Fruit fly (Drosophila melanogaster) whole organism, prepupa: ENCODE results near the gene Ctr1B.
A peak's percentile ranks its signal among the peaks of the same experiment; 100 is the strongest.

ENCODE experiments used
- CG10631 ChIP-seq: fragments of 200-800 bp; sonication (Bioruptor generic); optimal IDR thresholded peaks from 2 replicates; lab custom pipeline; 2016; ENCODE audit warnings: missing biosample characterization, missing genetic modification characterization
- CG10669 ChIP-seq: fragments of 200-800 bp; sonication (Bioruptor generic); optimal IDR thresholded peaks from 3 replicates; lab custom pipeline; 2018; ENCODE audit warnings: missing biosample characterization, mild to moderate bottlenecking, missing genetic modification characterization, moderate library complexity
- CG11294 ChIP-seq: fragments of 200-800 bp; sonication (Bioruptor generic); IDR thresholded peaks from 2 replicates; pipeline ENCODE4 v1.3.6; 2022; ENCODE audit warnings: missing biosample characterization, missing genetic modification characterization
- CG15336 ChIP-seq: fragments of 200-800 bp; sonication (Bioruptor generic); IDR thresholded peaks from 2 replicates; pipeline ENCODE4 v1.3.6; 2022; ENCODE audit warnings: missing biosample characterization, missing genetic modification characterization
- CG3919 ChIP-seq: fragments of 200-800 bp; sonication (Bioruptor generic); optimal IDR thresholded peaks from 3 replicates; lab custom pipeline; 2016; ENCODE audit warnings: missing biosample characterization, missing genetic modification characterization
- CG4318 ChIP-seq: fragments of 200-800 bp; sonication (Bioruptor generic); optimal IDR thresholded peaks from 3 replicates; lab custom pipeline; 2017; ENCODE audit warnings: missing biosample characterization, mild to moderate bottlenecking, missing genetic modification characterization
- CG6163 ChIP-seq: fragments of 200-800 bp; sonication (Bioruptor generic); IDR thresholded peaks from 3 replicates; pipeline ENCODE4 v1.3.6; 2022; ENCODE audit warnings: missing biosample characterization, missing genetic modification characterization
- CG9139 ChIP-seq: fragments of 200-800 bp; sonication (Bioruptor generic); optimal IDR thresholded peaks from 3 replicates; lab custom pipeline; 2017; ENCODE audit warnings: missing biosample characterization, mild to moderate bottlenecking, missing genetic modification characterization
- Eip78C ChIP-seq: fragments of 200-800 bp; sonication (Bioruptor generic); peaks from one replicate; lab custom pipeline; 2016; ENCODE audit warnings: missing biosample characterization, missing genetic modification characterization
- Ets21C ChIP-seq: fragments of 200-800 bp; sonication (Bioruptor generic); optimal IDR thresholded peaks from 3 replicates; lab custom pipeline; 2016; ENCODE audit warnings: missing biosample characterization, missing genetic modification characterization
- Gug ChIP-seq: fragments of 200-800 bp; sonication (Bioruptor generic); IDR thresholded peaks from 2 replicates; pipeline ENCODE4 v1.3.6; 2022; ENCODE audit warnings: missing biosample characterization, missing genetic modification characterization
- Hr4 ChIP-seq: fragments of 200-800 bp; sonication (Bioruptor generic); optimal IDR thresholded peaks from 3 replicates; lab custom pipeline; 2016; ENCODE audit warnings: missing biosample characterization, missing genetic modification characterization
- Sox102F ChIP-seq: fragments of 200-800 bp; sonication (Bioruptor generic); optimal IDR thresholded peaks from 2 replicates; lab custom pipeline; 2016; ENCODE audit warnings: missing biosample characterization, mild to moderate bottlenecking, missing genetic modification characterization
- acj6 ChIP-seq: fragments of 200-800 bp; sonication (Bioruptor generic); optimal IDR thresholded peaks from 3 replicates; lab custom pipeline; 2016; ENCODE audit warnings: missing biosample characterization, missing genetic modification characterization
- dsx ChIP-seq: fragments of 200-800 bp; optimal IDR thresholded peaks from 3 replicates; lab custom pipeline; 2019; ENCODE audit warnings: missing biosample characterization, mild to moderate bottlenecking, missing genetic modification characterization, moderate library complexity; ENCODE audit not compliant: poor library complexity, severe bottlenecking
- fd59A ChIP-seq: fragments of 200-800 bp; sonication (Bioruptor generic); optimal IDR thresholded peaks from 2 replicates; lab custom pipeline; 2017; ENCODE audit warnings: missing biosample characterization, mild to moderate bottlenecking, missing genetic modification characterization, missing genetic modification reagents
- pdm3 ChIP-seq: fragments of 200-800 bp; sonication (Bioruptor generic); optimal IDR thresholded peaks from 3 replicates; lab custom pipeline; 2016; ENCODE audit warnings: missing biosample characterization, missing genetic modification characterization
- spab ChIP-seq: fragments of 200-800 bp; sonication (Bioruptor generic); optimal IDR thresholded peaks from 2 replicates; lab custom pipeline; 2017; ENCODE audit warnings: missing biosample characterization, mild to moderate bottlenecking, missing genetic modification characterization, missing genetic modification reagents
- svp ChIP-seq: fragments of 200-800 bp; sonication (Bioruptor generic); peaks from one replicate; lab custom pipeline; 2016; ENCODE audit warnings: missing biosample characterization, missing genetic modification characterization
- topi ChIP-seq: fragments of 200-800 bp; sonication (Bioruptor generic); optimal IDR thresholded peaks from 3 replicates; lab custom pipeline; 2016; ENCODE audit warnings: missing biosample characterization, missing genetic modification characterization

Gene Ctr1B

DNA sequence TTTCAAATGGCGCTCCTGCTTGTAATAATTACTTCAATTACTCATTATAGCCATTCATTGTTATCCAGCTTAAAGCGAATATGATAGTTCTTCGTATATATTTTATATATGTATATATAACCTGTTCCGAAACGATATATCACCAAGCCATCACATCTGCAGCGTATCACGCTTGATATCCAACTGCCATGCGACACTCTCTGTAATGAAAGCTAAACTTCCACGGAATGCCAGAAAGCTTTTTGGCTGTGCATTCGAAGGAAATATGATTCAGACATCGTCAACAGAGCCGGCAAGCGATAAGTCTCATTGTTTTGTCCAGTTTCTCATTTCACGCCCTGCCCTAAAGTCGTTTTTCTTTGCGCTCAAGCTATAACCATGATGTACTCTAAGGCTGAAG lies 40.6 kb downstream of the Ctr1B start:
- TF ChIP-seq Sox102F (GFP tag; lab: Kevin White, UChicago) (no peak), Eip78C (GFP tag; lab: Kevin White, UChicago) (peak; percentile 24), CG6163 (GFP tag; lab: Robert Waterston, UW) (no peak), acj6 (GFP tag; lab: Kevin White, UChicago) (no peak)
- TF ChIP-seq, all 60 proteins: peak for 1

DNA sequence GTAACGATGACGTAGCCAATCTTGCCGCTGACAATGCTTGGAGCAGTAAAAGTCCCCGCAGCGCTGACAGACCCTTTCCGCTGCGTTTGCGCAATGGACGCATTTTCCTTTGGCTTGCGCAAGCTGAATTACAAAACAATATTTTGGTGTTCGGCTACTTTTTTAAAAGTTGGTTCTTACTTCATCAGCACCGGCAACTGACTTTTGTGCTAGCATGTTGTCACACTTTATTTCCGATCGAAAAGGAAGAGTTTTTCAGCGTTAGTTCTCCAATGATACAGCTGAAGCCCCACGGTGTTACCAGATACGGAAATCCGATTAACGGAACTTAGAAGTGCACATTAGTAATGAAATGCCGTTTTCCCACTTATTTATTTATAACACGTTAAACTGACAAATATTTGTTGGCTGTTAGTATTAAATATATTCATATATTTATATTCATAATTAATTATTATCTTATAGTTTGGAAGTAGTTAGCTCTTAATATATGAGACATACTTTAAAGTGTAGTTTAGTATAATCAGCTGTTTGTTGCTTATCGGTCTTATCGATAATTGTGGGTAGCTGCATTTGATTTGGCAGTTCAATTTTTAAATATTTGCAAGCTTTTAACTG lies 45.0 kb downstream of the Ctr1B start, which contains the start of the genes Veneno and CG7963:
TSS of gene Veneno (minus strand) at position 296 of the 618 bp plus-strand sequence.
TSS of gene CG7963 (plus strand) at position 568 of the 618 bp plus-strand sequence.
- peak; percentile 39 for TF ChIP-seq svp (GFP tag; lab: Kevin White, UChicago)
- peak; percentile 35 for TF ChIP-seq CG10631 (GFP tag; lab: Kevin White, UChicago)
- no peak for TF ChIP-seq CG4318 (GFP tag; lab: Kevin White, UChicago)

DNA sequence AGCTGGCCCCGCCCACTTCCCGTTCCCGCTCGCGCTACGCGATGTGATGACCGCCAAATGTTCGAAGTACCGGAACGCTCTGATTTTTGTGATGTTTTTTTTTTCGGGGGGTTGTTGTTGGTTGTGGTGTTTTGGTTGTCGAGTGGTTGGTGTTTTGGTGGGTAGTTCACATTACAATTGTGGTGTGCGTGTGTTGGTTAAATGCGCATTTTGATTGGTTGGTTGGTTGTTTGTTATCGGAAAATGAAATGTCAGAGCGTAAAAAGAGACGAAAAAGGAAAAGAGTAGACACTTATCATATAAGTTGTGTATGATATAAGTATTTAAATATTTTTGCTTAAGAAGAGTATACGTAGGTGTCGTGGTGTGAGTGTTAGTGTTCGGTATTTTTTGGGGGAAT lies 51.1 kb downstream of the Ctr1B start:
- TF ChIP-seq Gug (GFP tag; lab: Robert Waterston, UW) = no peak
- no peak for TF ChIP-seq CG10669 (GFP tag; lab: Kevin White, UChicago)
- no peak for TF ChIP-seq CG9139 (GFP tag; lab: Kevin White, UChicago)
- TF ChIP-seq Hr4 (GFP tag; lab: Kevin White, UChicago) = no peak
- no peak for TF ChIP-seq CG15336 (GFP tag; lab: Robert Waterston, UW)
- no peak for TF ChIP-seq CG11294
- TF ChIP-seq CG3919 = no peak
- no peak for TF ChIP-seq fd59A (GFP tag; lab: Kevin White, UChicago)
- TF ChIP-seq Ets21C (GFP tag; lab: Kevin White, UChicago) = no peak
- no peak for TF ChIP-seq pdm3
- no peak for TF ChIP-seq dsx (GFP tag; lab: Kevin White, UChicago)
- TF ChIP-seq acj6 (GFP tag; lab: Kevin White, UChicago) = no peak
- TF ChIP-seq spab (GFP tag; lab: Kevin White, UChicago) = no peak
- no peak for TF ChIP-seq topi (GFP tag; lab: Kevin White, UChicago)
- TF ChIP-seq Sox102F (GFP tag; lab: Kevin White, UChicago) = no peak
